Fruit fly (Drosophila melanogaster) whole organism, embryonic: ENCODE data around the gene Rok.

ENCODE experiments used
- CG13424 ChIP-seq: fragments of 200-800 bp; sonication (Bioruptor generic); optimal IDR thresholded peaks from 2 replicates; lab custom pipeline; 2019; ENCODE audit warnings: missing biosample characterization, mild to moderate bottlenecking, missing genetic modification characterization, moderate library complexity
- CG16779 ChIP-seq: fragments of 200-800 bp; sonication (Bioruptor generic); IDR thresholded peaks from 2 replicates; pipeline ENCODE4 v1.3.6; 2022; ENCODE audit warnings: missing biosample characterization, missing genetic modification characterization
- CG8388 ChIP-seq: fragments of 200-800 bp; sonication (Bioruptor generic); optimal IDR thresholded peaks from 2 replicates; lab custom pipeline; 2019; ENCODE audit warnings: missing biosample characterization, mild to moderate bottlenecking, missing genetic modification characterization, moderate library complexity
- HmgD ChIP-seq: fragments of 200-800 bp; sonication (Bioruptor generic); optimal IDR thresholded peaks from 3 replicates; lab custom pipeline; 2016; ENCODE audit warnings: missing biosample characterization, missing genetic modification characterization
- Lpt ChIP-seq: fragments of >200 bp; optimal IDR thresholded peaks from 2 replicates; lab custom pipeline; 2018; ENCODE audit warnings: missing biosample characterization, missing genetic modification characterization
- Ssrp ChIP-seq: fragments of 200-800 bp; sonication (Bioruptor generic); optimal IDR thresholded peaks from 2 replicates; lab custom pipeline; 2018; ENCODE audit warnings: missing biosample characterization, mild to moderate bottlenecking, missing genetic modification characterization, moderate library complexity
- dm ChIP-seq: fragments of 200-800 bp; sonication (Bioruptor generic); optimal IDR thresholded peaks from 3 replicates; lab custom pipeline; 2016; ENCODE audit warnings: missing biosample characterization, missing genetic modification characterization
- insv ChIP-seq, 2 experiments: fragments of 200-800 bp; sonication (Bioruptor generic); optimal IDR thresholded peaks; 3 replicates each; lab custom pipeline; 2016 to 2018; ENCODE audit warnings: missing biosample characterization in 2 of 2, missing genetic modification characterization in 2 of 2
- knrl ChIP-seq: fragments of 200-800 bp; sonication (Bioruptor generic); IDR thresholded peaks from 3 replicates; pipeline ENCODE4 v1.3.6; 2022; ENCODE audit warnings: missing biosample characterization, missing genetic modification characterization; ENCODE audit not compliant: partially characterized antibody
- rib ChIP-seq: fragments of 200-800 bp; sonication (Bioruptor generic); IDR thresholded peaks from 2 replicates; pipeline ENCODE4 v1.3.6; 2022; ENCODE audit warnings: missing biosample characterization, missing genetic modification characterization
- unpg ChIP-seq: fragments of 200-800 bp; sonication (Bioruptor generic); optimal IDR thresholded peaks from 3 replicates; lab custom pipeline; 2018; ENCODE audit warnings: missing biosample characterization, mild to moderate bottlenecking, missing genetic modification characterization, moderate library complexity

dm6 chrX:16587668-16588046, 49.6 kb downstream of the Rok start, which contains the start of gene CG13014:
- TF ChIP-seq Ssrp (tag; lab: Kevin White, UChicago) (no peak), dm (GFP tag; lab: Kevin White, UChicago) (no peak), HmgD (no peak), CG16779 (GFP tag; lab: Robert Waterston, UW) (no peak), CG13424 (no peak), CG8388 (GFP tag; lab: Kevin White, UChicago) (no peak), rib (GFP tag; lab: Robert Waterston, UW) (no peak), Lpt (GFP tag; lab: Kevin White, UChicago) (no peak), knrl (GFP tag; lab: Robert Waterston, UW) (no peak), insv (GFP tag; optimal IDR thresholded peaks at IDR 0.05; lab: Kevin White, UChicago) (no peak), unpg (GFP tag; lab: Kevin White, UChicago) (no peak)
